Worm (Caenorhabditis elegans): Measurements from ENCODE around the gene nspc-3.

Gene nspc-3

DNA sequence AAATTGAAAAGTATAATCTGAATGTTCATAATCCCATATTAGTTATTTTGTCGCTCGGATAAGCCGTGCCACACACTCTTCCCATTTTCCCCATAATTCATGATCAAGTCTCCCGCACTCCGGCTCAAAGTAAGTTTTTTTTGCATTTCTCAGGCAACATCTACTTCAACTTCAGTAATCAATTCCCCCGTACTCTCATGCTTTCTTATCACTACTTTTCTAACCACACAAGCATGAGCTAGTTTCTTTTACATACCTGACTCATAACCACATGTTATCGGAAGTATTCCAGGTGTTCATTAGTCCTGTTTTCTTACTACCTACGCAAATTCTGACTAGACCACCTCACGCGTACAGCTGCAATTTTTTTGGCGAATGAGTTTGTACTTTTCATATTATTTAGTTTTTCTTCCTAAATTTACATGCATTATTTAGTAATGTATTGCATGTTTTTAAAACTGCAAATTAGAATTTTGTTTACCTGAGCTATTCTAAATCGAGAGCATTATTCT, 29.7 kb downstream of the nspc-3 start:
- TF ChIP-seq sea-2 (GFP tag; optimal IDR thresholded peaks at IDR 0.05): no peak
- TF ChIP-seq jun-1 (tag; optimal IDR thresholded peaks at IDR 0.05): no peak
- no peak for TF ChIP-seq elt-1 (tag; optimal IDR thresholded peaks at IDR 0.05)
- no peak for TF ChIP-seq fkh-10 (GFP tag; optimal IDR thresholded peaks at IDR 0.05)
- no peak for TF ChIP-seq nhr-11 (tag; optimal IDR thresholded peaks at IDR 0.05)
- TF ChIP-seq lin-15B (tag; optimal IDR thresholded peaks at IDR 0.05): no peak
- TF ChIP-seq fos-1 (tag; optimal IDR thresholded peaks at IDR 0.05): no peak
- TF ChIP-seq daf-12 (tag; optimal IDR thresholded peaks at IDR 0.05): no peak
- no peak for TF ChIP-seq R02D3.7 (tag; optimal IDR thresholded peaks at IDR 0.05)
- TF ChIP-seq ztf-4 (tag; optimal IDR thresholded peaks at IDR 0.05): no peak
- no peak for TF ChIP-seq zag-1 (tag; optimal IDR thresholded peaks at IDR 0.05)
- no peak for TF ChIP-seq nhr-23 (tag; optimal IDR thresholded peaks at IDR 0.05)
- no peak for TF ChIP-seq mdl-1 (tag; optimal IDR thresholded peaks at IDR 0.05)

DNA sequence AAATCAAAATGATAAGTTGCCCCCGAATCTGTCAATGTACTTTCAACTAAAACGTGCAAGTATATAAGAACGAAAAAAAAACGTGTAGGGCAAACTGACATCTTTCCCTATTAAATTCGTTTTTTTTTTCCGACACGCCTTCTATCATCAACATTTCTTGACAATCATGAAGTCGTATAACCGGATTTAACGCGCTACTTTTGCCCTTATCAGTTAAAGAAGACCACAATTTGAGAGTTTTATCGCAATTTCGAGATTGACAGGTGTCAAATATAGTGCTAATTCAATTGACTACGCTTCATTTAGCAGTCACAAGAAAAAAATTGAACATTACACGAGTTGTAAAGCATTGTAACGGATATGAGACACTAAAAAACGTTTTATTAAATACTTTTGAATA, 30.3 kb downstream of the nspc-3 start:
- TF ChIP-seq elt-2 (tag; optimal IDR thresholded peaks at IDR 0.05) (peak; percentile 96), unc-62 (GFP tag; optimal IDR thresholded peaks at IDR 0.05) (peak; percentile 18), nhr-28 (tag; optimal IDR thresholded peaks at IDR 0.05) (no peak), fkh-2 (tag; optimal IDR thresholded peaks at IDR 0.05) (no peak), elt-3 (tag; optimal IDR thresholded peaks at IDR 0.05) (peak in 1 of 3 experiments; percentile 6)

DNA sequence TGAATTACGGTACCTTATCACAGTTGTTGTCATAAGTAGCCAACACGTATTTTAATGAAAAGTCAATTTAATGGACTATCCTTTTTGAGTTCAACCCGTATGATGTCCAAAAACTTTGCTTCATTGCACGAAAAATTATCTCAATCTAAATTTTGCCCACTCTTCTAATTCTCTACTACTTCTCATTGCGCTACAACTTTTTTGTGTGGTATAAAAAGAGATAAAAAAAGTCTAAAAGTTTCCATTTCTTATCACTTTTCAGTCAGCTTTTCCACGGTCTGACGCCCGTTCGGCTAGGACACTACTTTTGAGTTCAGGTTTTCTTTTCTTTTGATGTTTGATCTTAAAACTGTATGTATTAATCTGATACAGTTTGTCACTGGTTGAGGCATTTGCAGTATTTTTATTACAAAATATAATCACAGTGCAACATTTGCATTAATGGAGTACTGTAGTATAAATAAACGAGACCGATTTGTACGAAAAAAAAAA, 31.0 kb downstream of the nspc-3 start:
- TF ChIP-seq jun-1 (tag; optimal IDR thresholded peaks at IDR 0.05): no peak
- no peak for TF ChIP-seq ceh-16 (tag; optimal IDR thresholded peaks at IDR 0.05)
- TF ChIP-seq elt-2 (tag; optimal IDR thresholded peaks at IDR 0.05): peak; percentile 38
- TF ChIP-seq nhr-43 (tag; optimal IDR thresholded peaks at IDR 0.05; ENCODE audit: poor library complexity, severe bottlenecking): no peak

DNA sequence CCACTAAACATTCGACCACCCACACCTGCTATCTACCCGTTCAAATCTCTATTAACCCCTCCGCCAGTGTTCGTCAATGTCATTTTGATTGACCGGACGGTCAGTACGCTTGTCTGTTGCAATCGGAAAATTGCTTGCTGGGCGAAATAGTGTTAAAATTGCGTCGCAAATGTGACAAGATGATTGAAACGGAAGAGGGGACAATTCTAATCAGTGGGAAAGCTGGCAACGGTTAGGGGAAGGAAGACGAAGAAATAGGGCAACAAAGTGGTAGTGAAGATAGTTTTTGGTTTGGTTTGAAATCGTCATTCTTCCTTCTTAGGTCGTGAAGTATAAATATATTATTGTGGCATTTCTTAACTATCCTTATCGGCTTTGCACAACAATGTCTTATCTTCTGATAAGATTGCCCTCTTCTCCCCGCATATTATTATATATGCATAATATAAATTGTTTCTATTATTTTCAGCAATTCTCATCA, 31.6 kb downstream of the nspc-3 start:
- TF ChIP-seq jun-1 (tag; optimal IDR thresholded peaks at IDR 0.05) (peak; percentile 51), mdl-1 (tag; optimal IDR thresholded peaks at IDR 0.05) (no peak), tbx-2 (tag; optimal IDR thresholded peaks at IDR 0.05) (no peak), elt-3 (tag; optimal IDR thresholded peaks at IDR 0.05) (no peak), ceh-82 (tag; optimal IDR thresholded peaks at IDR 0.05) (no peak), snpc-4 (tag; optimal IDR thresholded peaks at IDR 0.05) (no peak), lsy-12 (tag; optimal IDR thresholded peaks at IDR 0.05) (no peak), nhr-28 (tag; optimal IDR thresholded peaks at IDR 0.05) (no peak), ceh-9 (tag; optimal IDR thresholded peaks at IDR 0.05) (no peak), elt-2 (tag; optimal IDR thresholded peaks at IDR 0.05) (peak; percentile 88), ZK546.5 (tag; optimal IDR thresholded peaks at IDR 0.05) (no peak), nhr-23 (tag; optimal IDR thresholded peaks at IDR 0.05) (peak; percentile 48), lin-15B (tag; optimal IDR thresholded peaks at IDR 0.05) (no peak), unc-62 (GFP tag; optimal IDR thresholded peaks at IDR 0.05) (peak; percentile 7), nhr-25 (tag; optimal IDR thresholded peaks at IDR 0.05) (peak; percentile 28), elt-1 (tag; optimal IDR thresholded peaks at IDR 0.05) (no peak), nhr-43 (tag; optimal IDR thresholded peaks at IDR 0.05; ENCODE audit: poor library complexity, severe bottlenecking) (no peak), aly-2 (tag; optimal IDR thresholded peaks at IDR 0.05) (no peak), pqm-1 (tag; optimal IDR thresholded peaks at IDR 0.05) (peak; percentile 31), eor-1 (tag; optimal IDR thresholded peaks at IDR 0.05) (no peak), hmg-11 (tag; optimal IDR thresholded peaks at IDR 0.05) (no peak), nhr-76 (tag; optimal IDR thresholded peaks at IDR 0.05) (no peak)

DNA sequence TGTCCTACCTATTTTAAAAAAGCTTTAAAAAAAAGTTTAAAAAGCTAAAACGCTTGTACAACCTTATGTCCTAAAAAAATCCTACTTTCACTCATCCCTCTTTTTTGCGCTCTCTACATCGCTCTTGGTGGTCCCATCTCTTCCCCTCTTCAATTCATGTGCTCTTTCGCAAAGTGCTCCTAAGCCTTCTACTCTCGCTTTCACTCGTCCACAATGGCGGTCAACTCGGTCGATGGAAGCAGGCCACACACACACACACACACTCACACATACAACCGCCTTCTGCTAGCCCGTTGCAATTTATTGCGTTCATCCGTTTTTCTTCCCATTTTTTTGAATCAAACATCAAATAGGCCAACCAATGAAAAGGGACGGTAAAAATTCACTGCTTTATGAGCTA, 32.3 kb downstream of the nspc-3 start:
- TF ChIP-seq ceh-9 (tag; optimal IDR thresholded peaks at IDR 0.05): no peak
- no peak for TF ChIP-seq ZK546.5 (tag; optimal IDR thresholded peaks at IDR 0.05)
- TF ChIP-seq nhr-77 (tag; optimal IDR thresholded peaks at IDR 0.05): no peak
- TF ChIP-seq ztf-4 (tag; optimal IDR thresholded peaks at IDR 0.05): no peak
- TF ChIP-seq nhr-43 (tag; optimal IDR thresholded peaks at IDR 0.05; ENCODE audit: poor library complexity, severe bottlenecking): no peak
- TF ChIP-seq ama-1 (optimal IDR thresholded peaks at IDR 0.05): no peak
- TF ChIP-seq skn-1 (tag; optimal IDR thresholded peaks at IDR 0.05): no peak
- TF ChIP-seq lin-15B (tag; optimal IDR thresholded peaks at IDR 0.05): no peak
- TF ChIP-seq nhr-76 (tag; optimal IDR thresholded peaks at IDR 0.05): no peak
- peak; percentile 33 for TF ChIP-seq lin-39 (tag; optimal IDR thresholded peaks at IDR 0.05)
- no peak for TF ChIP-seq ceh-82 (tag; optimal IDR thresholded peaks at IDR 0.05)
- no peak for TF ChIP-seq jun-1 (tag; optimal IDR thresholded peaks at IDR 0.05)
- no peak for TF ChIP-seq fos-1 (tag; optimal IDR thresholded peaks at IDR 0.05)
- peak; percentile 47 for TF ChIP-seq nfya-1 (tag; optimal IDR thresholded peaks at IDR 0.05; ENCODE audit: insufficient read depth)
- no peak for TF ChIP-seq ceh-16 (tag; optimal IDR thresholded peaks at IDR 0.05)

All from whole organism, L3 larva.